Worm (Caenorhabditis elegans) whole organism, L1 larva: ENCODE measurements around the gene C25E10.11.

Experiments
- C04F5.9 ChIP-seq: sonication (generic microtip); optimal IDR thresholded peaks from 2 replicates; lab custom pipeline; 2016; ENCODE audit warnings: missing genetic modification characterization, missing compliant biosample characterization
- C16A3.4 ChIP-seq: fragments of 150-350 bp; optimal IDR thresholded peaks from 2 replicates; lab custom pipeline; 2014; ENCODE audit warnings: missing biosample characterization, missing genetic modification characterization
- Y116A8C.19 ChIP-seq: sonication (generic microtip); optimal IDR thresholded peaks from 2 replicates; lab custom pipeline; 2016; ENCODE audit warnings: missing compliant biosample characterization, missing genetic modification characterization, borderline replicate concordance
- aly-2 ChIP-seq: fragments of 150-350 bp; optimal IDR thresholded peaks from 2 replicates; lab custom pipeline; 2014; ENCODE audit warnings: missing biosample characterization, missing genetic modification characterization
- ama-1 ChIP-seq: fragments of 150-350 bp; optimal IDR thresholded peaks from 2 replicates; lab custom pipeline; 2014
- blmp-1 ChIP-seq: fragments of 150-350 bp; optimal IDR thresholded peaks from 2 replicates; lab custom pipeline; 2014; ENCODE audit warnings: missing biosample characterization, missing genetic modification characterization
- ceh-63 ChIP-seq: fragments of 200-800 bp; sonication (Bioruptor generic); optimal IDR thresholded peaks from 2 replicates; lab custom pipeline; 2018; ENCODE audit warnings: mild to moderate bottlenecking, missing genetic modification characterization, missing compliant biosample characterization
- ceh-8 ChIP-seq: fragments of 200-800 bp; sonication (Bioruptor generic); optimal IDR thresholded peaks from 2 replicates; lab custom pipeline; 2018; ENCODE audit warnings: mild to moderate bottlenecking, missing genetic modification characterization, moderate library complexity, missing compliant biosample characterization
- ceh-82 ChIP-seq, 3 experiments: fragments of 150-350 bp in 1 of 3; sonication (generic microtip) in 2 of 3; optimal IDR thresholded peaks; 2 replicates each; lab custom pipeline; 2014 to 2017; ENCODE audit warnings: missing biosample characterization in 3 of 3, missing genetic modification characterization in 3 of 3
- ceh-88 ChIP-seq: fragments of 200-800 bp; sonication (Bioruptor generic); IDR thresholded peaks from 2 replicates; pipeline ENCODE4 v1.3.6; 2022; ENCODE audit warnings: missing genetic modification characterization, missing compliant biosample characterization
- egl-13 ChIP-seq: sonication (generic microtip); optimal IDR thresholded peaks from 2 replicates; lab custom pipeline; 2016; ENCODE audit warnings: missing genotype, missing genetic modification reagents, missing genetic modification characterization, missing compliant biosample characterization
- egl-27 ChIP-seq, 2 experiments: fragments of 150-350 bp in 1 of 2; sonication (generic microtip); optimal IDR thresholded peaks; 3 replicates each; lab custom pipeline; 2017 to 2018; ENCODE audit warnings: missing biosample characterization in 2 of 2, missing genetic modification characterization in 2 of 2, missing genetic modification reagents in 2 of 2
- elt-2 ChIP-seq: sonication (generic microtip); optimal IDR thresholded peaks from 2 replicates; lab custom pipeline; 2016; ENCODE audit warnings: missing genetic modification characterization, mild to moderate bottlenecking, inconsistent platforms, missing compliant biosample characterization, missing genetic modification reagents
- ets-5 ChIP-seq: fragments of 200-800 bp; sonication (Bioruptor generic); IDR thresholded peaks from 2 replicates; pipeline ENCODE4 v1.3.6; 2022; ENCODE audit warnings: missing genetic modification characterization, missing compliant biosample characterization
- lin-13 ChIP-seq: fragments of 150-350 bp; optimal IDR thresholded peaks from 2 replicates; lab custom pipeline; 2014; ENCODE audit warnings: missing biosample characterization, missing genetic modification reagents, missing genetic modification characterization
- lin-14 ChIP-seq: fragments of 200-800 bp; sonication (Bioruptor generic); optimal IDR thresholded peaks from 2 replicates; lab custom pipeline; 2018; ENCODE audit warnings: mild to moderate bottlenecking, missing genetic modification characterization, moderate library complexity, missing compliant biosample characterization
- lin-15B ChIP-seq: fragments of 150-350 bp; sonication (generic microtip); optimal IDR thresholded peaks from 3 replicates; lab custom pipeline; 2014; ENCODE audit warnings: missing biosample characterization, missing genetic modification characterization
- lin-35 ChIP-seq, 2 experiments: fragments of 150-350 bp; optimal IDR thresholded peaks; 2 replicates each; lab custom pipeline; 2014; ENCODE audit warnings: missing biosample characterization in 2 of 2, missing genetic modification characterization in 2 of 2, missing genetic modification reagents in 2 of 2
- lin-39 ChIP-seq: fragments of 150-350 bp; optimal IDR thresholded peaks from 2 replicates; lab custom pipeline; 2014; ENCODE audit warnings: missing biosample characterization, missing genetic modification reagents, missing genetic modification characterization
- lir-3 ChIP-seq: sonication (generic microtip); optimal IDR thresholded peaks from 2 replicates; lab custom pipeline; 2016; ENCODE audit warnings: mild to moderate bottlenecking, missing genetic modification characterization, moderate library complexity, missing compliant biosample characterization; ENCODE audit not compliant: poor library complexity
- lsy-2 ChIP-seq, 2 experiments: fragments of 150-350 bp; optimal IDR thresholded peaks; 2 replicates each; lab custom pipeline; 2014; ENCODE audit warnings: missing biosample characterization in 2 of 2, missing genetic modification characterization in 2 of 2
- mdl-1 ChIP-seq, 2 experiments: fragments of 150-350 bp; optimal IDR thresholded peaks; 2 replicates each; lab custom pipeline; 2014 to 2017; ENCODE audit warnings: missing biosample characterization in 2 of 2, missing genetic modification characterization in 2 of 2, inconsistent platforms in 1 of 2
- nhr-237 ChIP-seq: fragments of 150-350 bp; optimal IDR thresholded peaks from 2 replicates; lab custom pipeline; 2014; ENCODE audit warnings: missing biosample characterization, missing genetic modification characterization
- nhr-71 ChIP-seq: sonication (generic microtip); optimal IDR thresholded peaks from 2 replicates; lab custom pipeline; 2016; ENCODE audit warnings: mild to moderate bottlenecking, missing genetic modification characterization, moderate library complexity, missing compliant biosample characterization
- nhr-76 ChIP-seq: sonication (generic microtip); optimal IDR thresholded peaks from 2 replicates; lab custom pipeline; 2017; ENCODE audit warnings: missing biosample characterization, missing genetic modification characterization
- nhr-85 ChIP-seq: sonication (generic microtip); peaks from one replicate; lab custom pipeline; 2016; ENCODE audit warnings: missing genetic modification characterization, inconsistent platforms, missing compliant biosample characterization
- nhr-90 ChIP-seq: sonication (generic microtip); optimal IDR thresholded peaks from 2 replicates; lab custom pipeline; 2016; ENCODE audit warnings: mild to moderate bottlenecking, missing genetic modification characterization, missing compliant biosample characterization; ENCODE audit not compliant: poor library complexity
- pag-3 ChIP-seq: sonication (generic microtip); optimal IDR thresholded peaks from 2 replicates; lab custom pipeline; 2017; ENCODE audit warnings: missing genetic modification characterization, mild to moderate bottlenecking, missing compliant biosample characterization, antibody characterized with exemption, borderline replicate concordance; ENCODE audit not compliant: insufficient read depth
- pax-3 ChIP-seq: fragments of 200-800 bp; sonication (Bioruptor generic); optimal IDR thresholded peaks from 2 replicates; lab custom pipeline; 2018; ENCODE audit warnings: mild to moderate bottlenecking, missing genetic modification characterization, moderate library complexity, missing compliant biosample characterization
- rnt-1 ChIP-seq: sonication (generic microtip); optimal IDR thresholded peaks from 2 replicates; lab custom pipeline; 2016; ENCODE audit warnings: mild to moderate bottlenecking, missing genetic modification characterization, moderate library complexity, missing compliant biosample characterization
- skn-1 ChIP-seq: fragments of 150-350 bp; optimal IDR thresholded peaks from 2 replicates; lab custom pipeline; 2014; ENCODE audit warnings: missing biosample characterization, missing genetic modification characterization
- snpc-4 ChIP-seq: fragments of 150-350 bp; optimal IDR thresholded peaks from 2 replicates; lab custom pipeline; 2014; ENCODE audit warnings: missing biosample characterization, missing genetic modification characterization
- sptf-1 ChIP-seq: fragments of 150-350 bp; optimal IDR thresholded peaks from 2 replicates; lab custom pipeline; 2014; ENCODE audit warnings: missing biosample characterization, missing genetic modification characterization
- sup-37 ChIP-seq: fragments of 200-800 bp; sonication (Bioruptor generic); optimal IDR thresholded peaks from 2 replicates; lab custom pipeline; 2018; ENCODE audit warnings: mild to moderate bottlenecking, missing genetic modification characterization, missing compliant biosample characterization
- swsn-7 ChIP-seq: sonication (generic microtip); optimal IDR thresholded peaks from 2 replicates; lab custom pipeline; 2016; ENCODE audit warnings: missing genetic modification characterization, missing compliant biosample characterization
- unc-86 ChIP-seq: sonication (generic microtip); optimal IDR thresholded peaks from 2 replicates; lab custom pipeline; 2016; ENCODE audit warnings: missing genetic modification characterization, missing compliant biosample characterization
- vab-15 ChIP-seq: sonication (generic microtip); optimal IDR thresholded peaks from 2 replicates; lab custom pipeline; 2017; ENCODE audit warnings: missing genotype, mild to moderate bottlenecking, missing genetic modification characterization, missing compliant biosample characterization
- xbp-1 ChIP-seq: sonication (generic microtip); optimal IDR thresholded peaks from 2 replicates; lab custom pipeline; 2016; ENCODE audit warnings: missing genetic modification characterization, missing compliant biosample characterization
- zag-1 ChIP-seq: fragments of 150-350 bp; optimal IDR thresholded peaks from 2 replicates; lab custom pipeline; 2014; ENCODE audit warnings: missing biosample characterization, missing genetic modification characterization
- ztf-11 ChIP-seq, 2 experiments: sonication (generic microtip); optimal IDR thresholded peaks; 2 replicates each; lab custom pipeline; 2016 to 2017; ENCODE audit warnings: missing genetic modification characterization in 2 of 2, missing biosample characterization in 1 of 2, missing compliant biosample characterization in 1 of 2
- ztf-4 ChIP-seq: fragments of 150-350 bp; optimal IDR thresholded peaks from 2 replicates; lab custom pipeline; 2014; ENCODE audit warnings: missing biosample characterization, missing genetic modification characterization

Gene C25E10.11

ce11 chrV:9098280-9098973 is 39.9 kb upstream of the C25E10.11 start, which contains the start of gene F21C10.9 (continued):
- no peak for TF ChIP-seq rnt-1
- no peak for TF ChIP-seq ceh-82 (tag; optimal IDR thresholded peaks at IDR 0.05; lab: Kevin White, UChicago)
- TF ChIP-seq lin-35 (GFP tag; optimal IDR thresholded peaks at IDR 0.05; lab: Kevin White, UChicago) = peak in 1 of 2 experiments; percentile 50
- TF ChIP-seq Y116A8C.19 (tag; lab: Kevin White, UChicago) = no peak
- TF ChIP-seq sptf-1 (tag; lab: Kevin White, UChicago) = no peak
- TF ChIP-seq swsn-7 (tag; lab: Kevin White, UChicago) = no peak
- peak; percentile 4 for TF ChIP-seq blmp-1
- TF ChIP-seq sup-37 = no peak
- no peak for TF ChIP-seq nhr-76 (tag; lab: Kevin White, UChicago)
- TF ChIP-seq nhr-237 (tag; lab: Kevin White, UChicago) = no peak
- no peak for TF ChIP-seq egl-27 (tag; optimal IDR thresholded peaks at IDR 0.05; lab: Kevin White, UChicago)
- no peak for TF ChIP-seq zag-1 (tag; lab: Kevin White, UChicago)
- no peak for TF ChIP-seq lin-13
- TF ChIP-seq snpc-4 (tag; lab: Kevin White, UChicago) = no peak
- TF ChIP-seq ceh-63 (GFP tag; lab: Kevin White, UChicago) = no peak
- no peak for TF ChIP-seq lsy-2 (tag; optimal IDR thresholded peaks at IDR 0.05; lab: Kevin White, UChicago)
- no peak for TF ChIP-seq lin-39 (tag; lab: Kevin White, UChicago)
- TF ChIP-seq skn-1 (tag; lab: Kevin White, UChicago) = no peak
- TF ChIP-seq unc-86 (tag; lab: Kevin White, UChicago) = no peak
- TF ChIP-seq mdl-1 (tag; optimal IDR thresholded peaks at IDR 0.05; lab: Kevin White, UChicago) = peak in 1 of 2 experiments; percentile 16
- no peak for TF ChIP-seq C04F5.9 (tag; lab: Kevin White, UChicago)
- TF ChIP-seq lin-14 (GFP tag; lab: Kevin White, UChicago) = peak; percentile 2
- TF ChIP-seq ceh-8 (GFP tag; lab: Kevin White, UChicago) = no peak
- no peak for TF ChIP-seq ztf-11 (tag; optimal IDR thresholded peaks at IDR 0.05; lab: Kevin White, UChicago)
- TF ChIP-seq lin-15B = no peak
- TF ChIP-seq nhr-85 (tag; lab: Kevin White, UChicago) = peak; percentile 80
- no peak for TF ChIP-seq egl-13 (tag; lab: Kevin White, UChicago)
- peak; percentile 5 for TF ChIP-seq elt-2 (tag; lab: Kevin White, UChicago)

ce11 chrV:9097213-9097612 is 38.7 kb upstream of the C25E10.11 start:
- no peak for TF ChIP-seq sup-37
- TF ChIP-seq ets-5 (GFP tag; lab: Robert Waterston, UW) = no peak
- TF ChIP-seq ceh-88 (GFP tag; lab: Robert Waterston, UW) = 0 out of 2 replicates have a peak, but pooled peaks have one; percentile 19
- TF ChIP-seq aly-2 (tag; lab: Kevin White, UChicago) = no peak
- TF ChIP-seq lir-3 (tag; lab: Kevin White, UChicago) = peak; percentile 44
- no peak for TF ChIP-seq nhr-85 (tag; lab: Kevin White, UChicago)
- TF ChIP-seq lin-35 (GFP tag; optimal IDR thresholded peaks at IDR 0.05; lab: Kevin White, UChicago) = peak in 1 of 2 experiments; percentile 24
- TF ChIP-seq ama-1 (lab: Kevin White, UChicago) = no peak
- no peak for TF ChIP-seq pag-3 (tag; lab: Kevin White, UChicago)
- TF ChIP-seq mdl-1 (tag; optimal IDR thresholded peaks at IDR 0.05; lab: Kevin White, UChicago) = no peak
- TF ChIP-seq xbp-1 (tag; lab: Kevin White, UChicago) = no peak
- TF ChIP-seq ceh-63 (GFP tag; lab: Kevin White, UChicago) = no peak
- no peak for TF ChIP-seq egl-27 (tag; optimal IDR thresholded peaks at IDR 0.05; lab: Kevin White, UChicago)
- TF ChIP-seq ztf-4 (tag; lab: Kevin White, UChicago) = no peak
- TF ChIP-seq C16A3.4 (tag; lab: Kevin White, UChicago) = no peak
- no peak for TF ChIP-seq nhr-90 (tag; lab: Kevin White, UChicago)
- TF ChIP-seq elt-2 (tag; lab: Kevin White, UChicago) = peak; percentile 9
- TF ChIP-seq nhr-71 (tag; lab: Kevin White, UChicago) = no peak
- no peak for TF ChIP-seq vab-15
- no peak for TF ChIP-seq pax-3 (tag; lab: Kevin White, UChicago)
- TF ChIP-seq ztf-11 (tag; optimal IDR thresholded peaks at IDR 0.05; lab: Kevin White, UChicago) = no peak
- TF ChIP-seq lsy-2 (tag; optimal IDR thresholded peaks at IDR 0.05; lab: Kevin White, UChicago) = no peak
